Fruit fly (Drosophila melanogaster): ENCODE measurements around the gene Ilp2.

Ilp2 gene

dm6 chr3L:9765710-9766005 lies 33.8 kb upstream of the Ilp2 start:
- TF ChIP-seq CG7786 (GFP tag; optimal IDR thresholded peaks at IDR 0.05) = no peak
- no peak for TF ChIP-seq HHEX (GFP tag; optimal IDR thresholded peaks at IDR 0.05)
- TF ChIP-seq abd-A (tag; optimal IDR thresholded peaks at IDR 0.05) = no peak
- no peak for TF ChIP-seq CG2199 (GFP tag; IDR thresholded peaks at IDR 0.05)
- no peak for TF ChIP-seq CG7839 (tag; optimal IDR thresholded peaks at IDR 0.05)
- TF ChIP-seq sr (GFP tag; IDR thresholded peaks at IDR 0.05) = peak; percentile 76
- TF ChIP-seq crol (GFP tag; IDR thresholded peaks at IDR 0.05) = peak; percentile 77
- TF ChIP-seq sd (tag; optimal IDR thresholded peaks at IDR 0.05) = peak; percentile 68
- TF ChIP-seq Asciz (GFP tag; optimal IDR thresholded peaks at IDR 0.05) = no peak

- TF ChIP-seq CG7556 (GFP tag; optimal IDR thresholded peaks at IDR 0.05) = no peak
- TF ChIP-seq Pdp1 (GFP tag; optimal IDR thresholded peaks at IDR 0.05) = peak in 1 of 2 experiments; percentile 66
- TF ChIP-seq nerfin-1 (tag; optimal IDR thresholded peaks at IDR 0.05) = no peak
Observed at dm6 chr3L:9766364-9766763, 33.1 kb upstream of the Ilp2 start.

- TF ChIP-seq sug (tag; optimal IDR thresholded peaks at IDR 0.05) = peak; percentile 38
- peak; percentile 22 for TF ChIP-seq CG2678 (tag; optimal IDR thresholded peaks at IDR 0.05)
- TF ChIP-seq CG6765 (GFP tag; optimal IDR thresholded peaks at IDR 0.05) = peak; percentile 0
- TF ChIP-seq exex (tag; optimal IDR thresholded peaks at IDR 0.05) = peak; percentile 94
- peak; percentile 25 for TF ChIP-seq sd (tag; optimal IDR thresholded peaks at IDR 0.05)
- no peak for TF ChIP-seq gem (tag; optimal IDR thresholded peaks at IDR 0.05)
- TF ChIP-seq CG2116 (GFP tag; optimal IDR thresholded peaks at IDR 0.05) = no peak
- TF ChIP-seq CG2202 (tag; optimal IDR thresholded peaks at IDR 0.05) = no peak
- peak; percentile 17 for TF ChIP-seq CG17568 (GFP tag; optimal IDR thresholded peaks at IDR 0.05)
- peak; percentile 27 for TF ChIP-seq CG6854 (GFP tag; optimal IDR thresholded peaks at IDR 0.05)
- peak; percentile 5 for TF ChIP-seq B-H2 (GFP tag; optimal IDR thresholded peaks at IDR 0.05)
- TF ChIP-seq CG12071 (GFP tag; optimal IDR thresholded peaks at IDR 0.05) = peak; percentile 15
- peak; percentile 33 for TF ChIP-seq PHDP (tag; optimal IDR thresholded peaks at IDR 0.05)
- TF ChIP-seq unpg (GFP tag; optimal IDR thresholded peaks at IDR 0.05) = peak; percentile 0
- peak; percentile 40 for TF ChIP-seq Med (GFP tag)
Observed at dm6 chr3L:9767636-9768358, 31.7 kb upstream of the Ilp2 start.

DNA sequence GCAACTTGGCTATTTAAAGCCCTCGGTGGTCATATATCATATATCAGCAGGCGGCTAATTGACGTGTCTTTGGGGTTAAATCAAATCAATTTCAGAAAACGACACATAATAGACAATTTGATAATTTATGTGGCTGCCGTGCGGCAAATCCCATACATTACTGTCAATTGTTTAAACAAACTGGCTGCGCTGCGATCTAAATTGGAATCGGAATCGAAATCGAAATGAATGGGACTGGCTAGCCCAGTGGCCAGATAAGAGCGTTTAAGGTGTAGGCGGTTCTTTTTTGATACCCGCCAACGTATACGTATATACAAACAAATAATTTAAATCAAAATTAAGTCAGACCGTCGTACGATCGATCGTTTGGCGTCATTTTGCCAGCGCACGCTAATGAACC lies 31.1 kb upstream of the Ilp2 start:
- TF ChIP-seq CG7556 (GFP tag; optimal IDR thresholded peaks at IDR 0.05) (no peak), CG12769 (tag; optimal IDR thresholded peaks at IDR 0.05) (no peak), grn (GFP tag; optimal IDR thresholded peaks at IDR 0.05) (peak; percentile 57), ap (GFP tag; IDR thresholded peaks at IDR 0.05) (no peak), mirr (GFP tag; optimal IDR thresholded peaks at IDR 0.05) (peak; percentile 53), tgo (GFP tag; IDR thresholded peaks at IDR 0.05) (no peak), CG12299 (tag; optimal IDR thresholded peaks at IDR 0.05) (no peak), sug (tag; optimal IDR thresholded peaks at IDR 0.05) (peak; percentile 51), Pdp1 (GFP tag; optimal IDR thresholded peaks at IDR 0.05) (peak in 1 of 2 experiments; percentile 46), Hand (GFP tag; optimal IDR thresholded peaks at IDR 0.05) (no peak), bowl (GFP tag; IDR thresholded peaks at IDR 0.05) (no peak), CG31224 (GFP tag; IDR thresholded peaks at IDR 0.05) (no peak), CG10959 (GFP tag; IDR thresholded peaks at IDR 0.05) (no peak), D19A (tag; optimal IDR thresholded peaks at IDR 0.05) (no peak), NC2β (GFP tag; optimal IDR thresholded peaks at IDR 0.05) (no peak), Six4 (GFP tag; optimal IDR thresholded peaks at IDR 0.05) (no peak), exex (tag; optimal IDR thresholded peaks at IDR 0.05) (peak; percentile 75), cwo (GFP tag; optimal IDR thresholded peaks at IDR 0.05) (peak; percentile 77), fru (optimal IDR thresholded peaks at IDR 0.05) (no peak), CG32767 (GFP tag; IDR thresholded peaks at IDR 0.05) (no peak), CG7963 (GFP tag; IDR thresholded peaks at IDR 0.05; ENCODE audit: partially characterized antibody) (no peak), kah (GFP tag; optimal IDR thresholded peaks at IDR 0.05) (no peak), ftz-f1 (GFP tag; optimal IDR thresholded peaks at IDR 0.05) (no peak), lab (GFP tag; optimal IDR thresholded peaks at IDR 0.05) (peak; percentile 94)
